Worm (Caenorhabditis elegans) whole organism, L1 larva: ENCODE results near the gene F13E9.12.

Source experiments
- alr-1 ChIP-seq: fragments of 200-800 bp; sonication (Bioruptor generic); optimal IDR thresholded peaks from 2 replicates; lab custom pipeline; 2018; ENCODE audit warnings: borderline replicate concordance, mild to moderate bottlenecking, missing genetic modification characterization, missing compliant biosample characterization
- ama-1 ChIP-seq: fragments of 150-350 bp; optimal IDR thresholded peaks from 2 replicates; lab custom pipeline; 2014
- blmp-1 ChIP-seq: fragments of 150-350 bp; optimal IDR thresholded peaks from 2 replicates; lab custom pipeline; 2014; ENCODE audit warnings: missing biosample characterization, missing genetic modification characterization
- fkh-8 ChIP-seq: sonication (generic microtip); optimal IDR thresholded peaks from 2 replicates; lab custom pipeline; 2016; ENCODE audit warnings: mild to moderate bottlenecking, missing genetic modification characterization, missing compliant biosample characterization
- irx-1 ChIP-seq: sonication (generic microtip); optimal IDR thresholded peaks from 2 replicates; lab custom pipeline; 2016; ENCODE audit warnings: missing genetic modification characterization, missing compliant biosample characterization
- jun-1 ChIP-seq: fragments of 150-350 bp; optimal IDR thresholded peaks from 2 replicates; lab custom pipeline; 2014; ENCODE audit warnings: missing biosample characterization, missing genetic modification reagents, missing genetic modification characterization
- lin-35 ChIP-seq, 2 experiments: fragments of 150-350 bp; optimal IDR thresholded peaks; 2 replicates each; lab custom pipeline; 2014; ENCODE audit warnings: missing biosample characterization in 2 of 2, missing genetic modification characterization in 2 of 2, missing genetic modification reagents in 2 of 2
- mab-9 ChIP-seq: fragments of 200-800 bp; sonication (Bioruptor generic); IDR thresholded peaks from 2 replicates; pipeline ENCODE4 v1.3.6; 2022; ENCODE audit warnings: missing genetic modification reagents, missing genetic modification characterization, missing compliant biosample characterization
- mdl-1 ChIP-seq, 2 experiments: fragments of 150-350 bp; optimal IDR thresholded peaks; 2 replicates each; lab custom pipeline; 2014 to 2017; ENCODE audit warnings: missing biosample characterization in 2 of 2, missing genetic modification characterization in 2 of 2, inconsistent platforms in 1 of 2
- nhr-77 ChIP-seq: fragments of 150-350 bp; optimal IDR thresholded peaks from 2 replicates; lab custom pipeline; 2014; ENCODE audit warnings: missing biosample characterization, missing genetic modification characterization
- pqm-1 ChIP-seq: sonication (generic microtip); optimal IDR thresholded peaks from 3 replicates; lab custom pipeline; 2017; ENCODE audit warnings: missing biosample characterization, missing genetic modification characterization
- swsn-7 ChIP-seq: sonication (generic microtip); optimal IDR thresholded peaks from 2 replicates; lab custom pipeline; 2016; ENCODE audit warnings: missing genetic modification characterization, missing compliant biosample characterization
- zag-1 ChIP-seq: fragments of 150-350 bp; optimal IDR thresholded peaks from 2 replicates; lab custom pipeline; 2014; ENCODE audit warnings: missing biosample characterization, missing genetic modification characterization

ce11 chrIV:10852403-10852802 lies 22.0 kb downstream of the F13E9.12 start:
- no peak for TF ChIP-seq lin-35 (GFP tag; optimal IDR thresholded peaks at IDR 0.05; lab: Kevin White, UChicago)
- no peak for TF ChIP-seq alr-1 (tag; lab: Kevin White, UChicago)
- TF ChIP-seq swsn-7 (tag; lab: Kevin White, UChicago) = no peak
- no peak for TF ChIP-seq zag-1
- TF ChIP-seq jun-1 (tag; lab: Kevin White, UChicago) = no peak
- TF ChIP-seq mab-9 = no peak
- no peak for TF ChIP-seq fkh-8 (tag; lab: Kevin White, UChicago)
- TF ChIP-seq nhr-77 (tag; lab: Kevin White, UChicago) = no peak
- no peak for TF ChIP-seq pqm-1 (tag; lab: Kevin White, UChicago)
- no peak for TF ChIP-seq ama-1 (lab: Kevin White, UChicago)
- TF ChIP-seq irx-1 (tag; lab: Kevin White, UChicago) = no peak
- peak; percentile 95 for TF ChIP-seq blmp-1 (tag; lab: Kevin White, UChicago)
- no peak for TF ChIP-seq mdl-1 (tag; optimal IDR thresholded peaks at IDR 0.05; lab: Kevin White, UChicago)
